Worm (Caenorhabditis elegans) whole organism, mixed stage, embryonic: ENCODE data around the gene T10B10.8.

Source experiments
- ceh-39 ChIP-seq: fragments of 150-350 bp; optimal IDR thresholded peaks from 2 replicates; lab custom pipeline; 2014; ENCODE audit warnings: missing biosample characterization, missing genetic modification characterization
- ceh-83 ChIP-seq: fragments of 200-800 bp; sonication (Bioruptor generic); optimal IDR thresholded peaks from 2 replicates; lab custom pipeline; 2018; ENCODE audit warnings: mild to moderate bottlenecking, missing genetic modification characterization, missing compliant biosample characterization
- drap-1 ChIP-seq: fragments of 200-800 bp; sonication (Bioruptor generic); optimal IDR thresholded peaks from 3 replicates; lab custom pipeline; 2018; ENCODE audit warnings: mild to moderate bottlenecking, missing genetic modification characterization, missing compliant biosample characterization
- elt-3 ChIP-seq: fragments of 150-350 bp; optimal IDR thresholded peaks from 2 replicates; lab custom pipeline; 2014; ENCODE audit warnings: missing biosample characterization, missing genetic modification characterization
- lsy-2 ChIP-seq: fragments of 150-350 bp; optimal IDR thresholded peaks from 2 replicates; lab custom pipeline; 2014; ENCODE audit warnings: missing biosample characterization, missing genetic modification characterization
- mab-5 ChIP-seq: fragments of 150-350 bp; optimal IDR thresholded peaks from 2 replicates; lab custom pipeline; 2014; ENCODE audit warnings: missing biosample characterization, missing genetic modification characterization
- nhr-12 ChIP-seq: fragments of 150-350 bp; optimal IDR thresholded peaks from 2 replicates; lab custom pipeline; 2014; ENCODE audit warnings: missing biosample characterization, missing genetic modification characterization
- nhr-237 ChIP-seq: fragments of 150-350 bp; optimal IDR thresholded peaks from 2 replicates; lab custom pipeline; 2014; ENCODE audit warnings: missing biosample characterization, missing genetic modification characterization
- pha-4 ChIP-seq: fragments of 150-350 bp; optimal IDR thresholded peaks from 2 replicates; lab custom pipeline; 2018; ENCODE audit warnings: missing biosample characterization, missing genetic modification reagents, missing genetic modification characterization
- snpc-4 ChIP-seq: fragments of 150-350 bp; optimal IDR thresholded peaks from 2 replicates; lab custom pipeline; 2014; ENCODE audit warnings: missing biosample characterization, missing genetic modification characterization
- tbx-8 ChIP-seq: fragments of 200-800 bp; sonication (Bioruptor generic); optimal IDR thresholded peaks from 2 replicates; lab custom pipeline; 2018; ENCODE audit warnings: mild to moderate bottlenecking, missing genetic modification characterization, moderate library complexity, missing compliant biosample characterization
- unc-39 ChIP-seq: fragments of 150-350 bp; optimal IDR thresholded peaks from 2 replicates; lab custom pipeline; 2014; ENCODE audit warnings: missing biosample characterization, missing genetic modification characterization
- unc-62 ChIP-seq: fragments of 150-350 bp; optimal IDR thresholded peaks from 2 replicates; lab custom pipeline; 2014; ENCODE audit warnings: missing biosample characterization, missing genetic modification reagents, missing genetic modification characterization
- ztf-11 ChIP-seq: fragments of 150-350 bp; optimal IDR thresholded peaks from 2 replicates; lab custom pipeline; 2014; ENCODE audit warnings: missing biosample characterization, missing genetic modification characterization

DNA sequence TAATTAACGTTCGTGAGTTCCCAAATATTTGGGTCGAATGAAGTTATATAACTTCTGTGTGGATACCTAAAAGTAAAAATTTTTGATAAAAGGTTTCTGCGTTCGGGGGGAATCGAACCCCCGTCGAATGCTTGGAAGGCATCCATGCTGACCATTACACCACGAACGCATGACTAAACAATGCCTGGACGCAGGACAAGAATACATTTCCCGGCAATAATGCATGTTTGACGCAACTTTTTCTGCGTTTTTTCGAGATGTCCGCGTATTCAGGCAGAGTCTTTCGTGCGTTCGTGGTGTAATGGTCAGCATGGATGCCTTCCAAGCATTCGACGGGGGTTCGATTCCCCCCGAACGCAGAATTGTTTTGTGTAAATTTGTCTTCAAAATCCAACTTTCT is 34.7 kb upstream of the T10B10.8 start:
- TF ChIP-seq snpc-4 (tag; lab: Kevin White, UChicago), result no peak
- no peak for TF ChIP-seq ceh-39 (tag; lab: Kevin White, UChicago)
- no peak for TF ChIP-seq ceh-83
- TF ChIP-seq pha-4 (tag; lab: Kevin White, UChicago), result no peak
- no peak for TF ChIP-seq unc-39 (tag; lab: Kevin White, UChicago)
- TF ChIP-seq tbx-8, result no peak
- TF ChIP-seq unc-62 (GFP tag; lab: Kevin White, UChicago), result no peak
- TF ChIP-seq nhr-237 (tag; lab: Kevin White, UChicago), result no peak
- no peak for TF ChIP-seq mab-5 (tag; lab: Kevin White, UChicago)
- no peak for TF ChIP-seq elt-3 (tag; lab: Kevin White, UChicago)
- no peak for TF ChIP-seq drap-1 (GFP tag; lab: Kevin White, UChicago)
- TF ChIP-seq nhr-12 (tag; lab: Kevin White, UChicago), result no peak
- no peak for TF ChIP-seq lsy-2 (tag; lab: Kevin White, UChicago)
- TF ChIP-seq ztf-11 (tag; lab: Kevin White, UChicago), result no peak
